Fruit fly (Drosophila melanogaster): Measurements from ENCODE around the gene CG43230.

dm6 chr2L:15249006-15249513 is 34.0 kb downstream of the CG43230 start:
- TF ChIP-seq Mio (GFP tag; optimal IDR thresholded peaks at IDR 0.05) (no peak), lola (GFP tag; optimal IDR thresholded peaks at IDR 0.05) (no peak), OdsH (GFP tag; optimal IDR thresholded peaks at IDR 0.05) (no peak), N (GFP tag; optimal IDR thresholded peaks at IDR 0.05) (no peak), HLH106 (tag; optimal IDR thresholded peaks at IDR 0.05) (no peak), Hnf4 (GFP tag; optimal IDR thresholded peaks at IDR 0.05) (no peak), CG32264 (GFP tag; optimal IDR thresholded peaks at IDR 0.05) (no peak), Dif (GFP tag; optimal IDR thresholded peaks at IDR 0.05; ENCODE audit: partially characterized antibody) (no peak), br (GFP tag; optimal IDR thresholded peaks at IDR 0.05) (no peak)

All from whole organism, wandering third instar larva.